Fruit fly (Drosophila melanogaster) whole organism, prepupa: ENCODE data around the gene tkv.

Experiments
- CG10631 ChIP-seq: fragments of 200-800 bp; sonication (Bioruptor generic); optimal IDR thresholded peaks from 2 replicates; lab custom pipeline; 2016; ENCODE audit warnings: missing biosample characterization, missing genetic modification characterization
- CG11294 ChIP-seq: fragments of 200-800 bp; sonication (Bioruptor generic); IDR thresholded peaks from 2 replicates; pipeline ENCODE4 v1.3.6; 2022; ENCODE audit warnings: missing biosample characterization, missing genetic modification characterization
- CG11762 ChIP-seq: fragments of 200-800 bp; sonication (Bioruptor generic); optimal IDR thresholded peaks from 3 replicates; lab custom pipeline; 2016; ENCODE audit warnings: missing biosample characterization, missing genetic modification characterization; ENCODE audit not compliant: insufficient read depth
- CG1621 ChIP-seq: fragments of 200-800 bp; sonication (Bioruptor generic); optimal IDR thresholded peaks from 3 replicates; lab custom pipeline; 2018; ENCODE audit warnings: missing biosample characterization, mild to moderate bottlenecking, missing genetic modification characterization
- CG16779 ChIP-seq: fragments of 200-800 bp; sonication (Bioruptor generic); optimal IDR thresholded peaks from 3 replicates; lab custom pipeline; 2017; ENCODE audit warnings: missing biosample characterization, mild to moderate bottlenecking, missing genetic modification characterization
- CG3032 ChIP-seq: fragments of 200-800 bp; optimal IDR thresholded peaks from 2 replicates; lab custom pipeline; 2019; ENCODE audit warnings: missing biosample characterization, mild to moderate bottlenecking, missing genetic modification characterization, moderate library complexity
- CG31627 ChIP-seq: fragments of 200-800 bp; sonication (Bioruptor generic); optimal IDR thresholded peaks from 3 replicates; lab custom pipeline; 2016; ENCODE audit warnings: missing biosample characterization, missing genetic modification characterization
- CG34406 ChIP-seq: fragments of 200-800 bp; sonication (Bioruptor generic); optimal IDR thresholded peaks from 3 replicates; lab custom pipeline; 2016; ENCODE audit warnings: missing biosample characterization, missing genetic modification characterization
- CG3919 ChIP-seq: fragments of 200-800 bp; sonication (Bioruptor generic); optimal IDR thresholded peaks from 3 replicates; lab custom pipeline; 2016; ENCODE audit warnings: missing biosample characterization, missing genetic modification characterization
- CG6163 ChIP-seq: fragments of 200-800 bp; sonication (Bioruptor generic); IDR thresholded peaks from 3 replicates; pipeline ENCODE4 v1.3.6; 2022; ENCODE audit warnings: missing biosample characterization, missing genetic modification characterization
- CG6276 ChIP-seq: fragments of 200-800 bp; sonication (Bioruptor generic); optimal IDR thresholded peaks from 2 replicates; lab custom pipeline; 2017; ENCODE audit warnings: missing biosample characterization, mild to moderate bottlenecking, missing genetic modification characterization
- CG6792 ChIP-seq: fragments of 200-800 bp; sonication (Bioruptor generic); optimal IDR thresholded peaks from 3 replicates; lab custom pipeline; 2016; ENCODE audit warnings: missing biosample characterization, missing genetic modification characterization
- CG6808 ChIP-seq: fragments of 200-800 bp; sonication (Bioruptor generic); optimal IDR thresholded peaks from 3 replicates; lab custom pipeline; 2017; ENCODE audit warnings: missing biosample characterization, missing genetic modification characterization, mild to moderate bottlenecking, moderate library complexity, missing genetic modification reagents
- CG6854 ChIP-seq: fragments of 200-800 bp; sonication (Bioruptor generic); optimal IDR thresholded peaks from 2 replicates; lab custom pipeline; 2017; ENCODE audit warnings: missing biosample characterization, mild to moderate bottlenecking, missing genetic modification characterization
- CG7368 ChIP-seq: fragments of 200-800 bp; sonication (Bioruptor generic); optimal IDR thresholded peaks from 3 replicates; lab custom pipeline; 2016; ENCODE audit warnings: missing biosample characterization, missing genetic modification characterization
- CG8119 ChIP-seq: fragments of 200-800 bp; sonication (Bioruptor generic); IDR thresholded peaks from 3 replicates; pipeline ENCODE4 v1.3.6; 2022; ENCODE audit warnings: missing biosample characterization, missing genetic modification characterization
- CG8319 ChIP-seq: fragments of 200-800 bp; sonication (Bioruptor generic); optimal IDR thresholded peaks from 3 replicates; lab custom pipeline; 2016; ENCODE audit warnings: missing biosample characterization, missing genetic modification characterization
- CG8632 ChIP-seq: fragments of 200-800 bp; sonication (Bioruptor generic); optimal IDR thresholded peaks from 3 replicates; lab custom pipeline; 2016; ENCODE audit warnings: missing biosample characterization, missing genetic modification characterization
- CG9139 ChIP-seq: fragments of 200-800 bp; sonication (Bioruptor generic); optimal IDR thresholded peaks from 3 replicates; lab custom pipeline; 2017; ENCODE audit warnings: missing biosample characterization, mild to moderate bottlenecking, missing genetic modification characterization
- Eip75B ChIP-seq: fragments of 200-800 bp; sonication (Bioruptor generic); optimal IDR thresholded peaks from 3 replicates; lab custom pipeline; 2016; ENCODE audit warnings: missing biosample characterization, missing genetic modification characterization
- Eip93F ChIP-seq: fragments of 200-800 bp; sonication (Bioruptor generic); optimal IDR thresholded peaks from 2 replicates; lab custom pipeline; 2016; ENCODE audit warnings: missing biosample characterization, mild to moderate bottlenecking, missing genetic modification characterization
- Hr39 ChIP-seq: fragments of 200-800 bp; sonication (Bioruptor generic); optimal IDR thresholded peaks from 2 replicates; lab custom pipeline; 2016; ENCODE audit warnings: missing biosample characterization, missing genetic modification characterization
- Hr4 ChIP-seq: fragments of 200-800 bp; sonication (Bioruptor generic); optimal IDR thresholded peaks from 3 replicates; lab custom pipeline; 2016; ENCODE audit warnings: missing biosample characterization, missing genetic modification characterization
- OdsH ChIP-seq: fragments of 200-800 bp; sonication (Bioruptor generic); optimal IDR thresholded peaks from 3 replicates; lab custom pipeline; 2016; ENCODE audit warnings: missing biosample characterization, missing genetic modification characterization
- Sox102F ChIP-seq: fragments of 200-800 bp; sonication (Bioruptor generic); optimal IDR thresholded peaks from 2 replicates; lab custom pipeline; 2016; ENCODE audit warnings: missing biosample characterization, mild to moderate bottlenecking, missing genetic modification characterization
- Sox14 ChIP-seq: fragments of 200-800 bp; sonication (Bioruptor generic); optimal IDR thresholded peaks from 3 replicates; lab custom pipeline; 2016; ENCODE audit warnings: missing biosample characterization, missing genetic modification characterization
- Sox15 ChIP-seq: fragments of 200-800 bp; sonication (Bioruptor generic); optimal IDR thresholded peaks from 3 replicates; lab custom pipeline; 2016; ENCODE audit warnings: missing biosample characterization, missing genetic modification characterization
- achi ChIP-seq: fragments of 200-800 bp; sonication (Bioruptor generic); optimal IDR thresholded peaks from 3 replicates; lab custom pipeline; 2016; ENCODE audit warnings: missing biosample characterization, missing genetic modification characterization
- cyc ChIP-seq: fragments of 200-800 bp; sonication (Bioruptor generic); optimal IDR thresholded peaks from 3 replicates; lab custom pipeline; 2016; ENCODE audit warnings: missing biosample characterization, missing genetic modification characterization
- dac ChIP-seq: fragments of 200-800 bp; sonication (Bioruptor generic); optimal IDR thresholded peaks from 2 replicates; lab custom pipeline; 2017; ENCODE audit warnings: missing biosample characterization, mild to moderate bottlenecking, missing genetic modification characterization
- dsx ChIP-seq: fragments of 200-800 bp; optimal IDR thresholded peaks from 3 replicates; lab custom pipeline; 2019; ENCODE audit warnings: missing biosample characterization, mild to moderate bottlenecking, missing genetic modification characterization, moderate library complexity; ENCODE audit not compliant: poor library complexity, severe bottlenecking
- esn ChIP-seq: fragments of 200-800 bp; sonication (Bioruptor generic); optimal IDR thresholded peaks from 2 replicates; lab custom pipeline; 2016; ENCODE audit warnings: missing biosample characterization, mild to moderate bottlenecking, missing genetic modification characterization, moderate library complexity
- fd59A ChIP-seq: fragments of 200-800 bp; sonication (Bioruptor generic); optimal IDR thresholded peaks from 2 replicates; lab custom pipeline; 2017; ENCODE audit warnings: missing biosample characterization, mild to moderate bottlenecking, missing genetic modification characterization, missing genetic modification reagents
- fd85E ChIP-seq: fragments of 200-800 bp; sonication (Bioruptor generic); optimal IDR thresholded peaks from 3 replicates; lab custom pipeline; 2016; ENCODE audit warnings: missing biosample characterization, missing genetic modification characterization
- fkh ChIP-seq: fragments of 200-800 bp; sonication (Bioruptor generic); optimal IDR thresholded peaks from 3 replicates; lab custom pipeline; 2017; ENCODE audit warnings: missing biosample characterization, mild to moderate bottlenecking, missing genetic modification characterization, moderate library complexity
- net ChIP-seq: fragments of 200-800 bp; sonication (Bioruptor generic); optimal IDR thresholded peaks from 3 replicates; lab custom pipeline; 2016; ENCODE audit warnings: missing biosample characterization, missing genetic modification characterization
- pdm3 ChIP-seq: fragments of 200-800 bp; sonication (Bioruptor generic); optimal IDR thresholded peaks from 3 replicates; lab custom pipeline; 2016; ENCODE audit warnings: missing biosample characterization, missing genetic modification characterization
- salr ChIP-seq, 2 experiments: fragments of 200-800 bp; sonication (Bioruptor generic); optimal IDR thresholded peaks; 3 replicates each; lab custom pipeline; 2016 to 2018; ENCODE audit warnings: missing biosample characterization in 2 of 2, missing genetic modification characterization in 2 of 2, mild to moderate bottlenecking in 1 of 2
- spab ChIP-seq: fragments of 200-800 bp; sonication (Bioruptor generic); optimal IDR thresholded peaks from 2 replicates; lab custom pipeline; 2017; ENCODE audit warnings: missing biosample characterization, mild to moderate bottlenecking, missing genetic modification characterization, missing genetic modification reagents
- svp ChIP-seq: fragments of 200-800 bp; sonication (Bioruptor generic); peaks from one replicate; lab custom pipeline; 2016; ENCODE audit warnings: missing biosample characterization, missing genetic modification characterization
- vri ChIP-seq: fragments of 200-800 bp; sonication (Bioruptor generic); optimal IDR thresholded peaks from 3 replicates; lab custom pipeline; 2016; ENCODE audit warnings: missing biosample characterization, mild to moderate bottlenecking, missing genetic modification characterization

tkv gene

dm6 chr2L:5271081-5271480 is at the start of gene tkv:
TSS of gene tkv (minus strand) at chr2L:5271384.
- TF ChIP-seq CG9139 (GFP tag; lab: Kevin White, UChicago), result no peak
- TF ChIP-seq Eip93F (GFP tag; lab: Kevin White, UChicago), result peak; percentile 28
- peak; percentile 77 for TF ChIP-seq fkh (GFP tag; lab: Kevin White, UChicago)

dm6 chr2L:5320063-5320462 is 48.9 kb upstream of the tkv start:
- TF ChIP-seq Hr4 (GFP tag; lab: Kevin White, UChicago), result no peak
- TF ChIP-seq svp, result peak; percentile 61

dm6 chr2L:5314630-5315159 is 43.5 kb upstream of the tkv start, which contains the start of gene CG14024:
TSS of gene CG14024 (minus strand) at chr2L:5314895.
- no peak for TF ChIP-seq CG10631
- no peak for TF ChIP-seq CG16779 (tag; lab: Kevin White, UChicago)
- no peak for TF ChIP-seq CG6808 (GFP tag; lab: Kevin White, UChicago)
- no peak for TF ChIP-seq spab
- no peak for TF ChIP-seq CG31627 (GFP tag; lab: Kevin White, UChicago)
- TF ChIP-seq CG1621, result no peak
- TF ChIP-seq CG8632 (GFP tag; lab: Kevin White, UChicago), result no peak
- no peak for TF ChIP-seq CG11294 (GFP tag; lab: Robert Waterston, UW)
- TF ChIP-seq CG6163 (GFP tag; lab: Robert Waterston, UW), result no peak
- TF ChIP-seq dsx, result no peak
- no peak for TF ChIP-seq salr (GFP tag; optimal IDR thresholded peaks at IDR 0.05; lab: Kevin White, UChicago)
- no peak for TF ChIP-seq CG6276 (GFP tag; lab: Kevin White, UChicago)
- no peak for TF ChIP-seq Sox102F (GFP tag; lab: Kevin White, UChicago)

- no peak for TF ChIP-seq CG8319
- no peak for TF ChIP-seq Hr39
- no peak for TF ChIP-seq CG31627 (GFP tag; lab: Kevin White, UChicago)
- no peak for TF ChIP-seq CG6808 (GFP tag; lab: Kevin White, UChicago)
- no peak for TF ChIP-seq CG7368 (GFP tag; lab: Kevin White, UChicago)
- no peak for TF ChIP-seq CG34406 (GFP tag; lab: Kevin White, UChicago)
- no peak for TF ChIP-seq CG10631
- TF ChIP-seq CG3919, result no peak
- no peak for TF ChIP-seq pdm3 (GFP tag; lab: Kevin White, UChicago)
- no peak for TF ChIP-seq dac (GFP tag; lab: Kevin White, UChicago)
- no peak for TF ChIP-seq esn (GFP tag; lab: Kevin White, UChicago)
- TF ChIP-seq net, result no peak
- TF ChIP-seq CG3032 (tag; lab: Kevin White, UChicago), result no peak
- TF ChIP-seq salr (GFP tag; optimal IDR thresholded peaks at IDR 0.05; lab: Kevin White, UChicago), result no peak
- no peak for TF ChIP-seq fd59A (GFP tag; lab: Kevin White, UChicago)
- TF ChIP-seq CG6163 (GFP tag; lab: Robert Waterston, UW), result no peak
- TF ChIP-seq Hr4 (GFP tag; lab: Kevin White, UChicago), result no peak
- TF ChIP-seq CG6854 (GFP tag; lab: Kevin White, UChicago), result no peak
- no peak for TF ChIP-seq cyc
- TF ChIP-seq OdsH, result no peak
These were observed 38.2 kb upstream of the tkv start for dm6 chr2L:5309369-5309768.

- no peak for TF ChIP-seq dac (GFP tag; lab: Kevin White, UChicago)
- no peak for TF ChIP-seq CG8119
- peak; percentile 14 for TF ChIP-seq CG6276 (GFP tag; lab: Kevin White, UChicago)
- no peak for TF ChIP-seq cyc
- TF ChIP-seq CG11762 (GFP tag; lab: Kevin White, UChicago), result no peak
- TF ChIP-seq CG6163 (GFP tag; lab: Robert Waterston, UW), result 0 out of 3 replicates have a peak, but pooled peaks have one; percentile 59
- peak; percentile 11 for TF ChIP-seq Eip75B
- peak; percentile 87 for TF ChIP-seq fkh (GFP tag; lab: Kevin White, UChicago)
- TF ChIP-seq CG7368 (GFP tag; lab: Kevin White, UChicago), result peak; percentile 21
- TF ChIP-seq Sox14, result peak; percentile 79
- no peak for TF ChIP-seq fd85E
- TF ChIP-seq vri, result peak; percentile 100
- TF ChIP-seq salr (GFP tag; optimal IDR thresholded peaks at IDR 0.05; lab: Kevin White, UChicago), result no peak
- TF ChIP-seq CG31627 (GFP tag; lab: Kevin White, UChicago), result no peak
- peak; percentile 34 for TF ChIP-seq net
- TF ChIP-seq CG6792 (GFP tag; lab: Kevin White, UChicago), result no peak
- no peak for TF ChIP-seq Sox15
- TF ChIP-seq CG3032 (tag; lab: Kevin White, UChicago), result no peak
- TF ChIP-seq achi (GFP tag; lab: Kevin White, UChicago), result no peak
- TF ChIP-seq Hr39, result no peak
- TF ChIP-seq dsx, result peak; percentile 60
- TF ChIP-seq CG8632 (GFP tag; lab: Kevin White, UChicago), result no peak
- TF ChIP-seq CG10631, result no peak
These were observed 35.3 kb upstream of the tkv start for dm6 chr2L:5306373-5306997.
